Worm (Caenorhabditis elegans) whole organism, late embryonic: ENCODE measurements around the gene dmsr-3.

ENCODE experiments used
- K09A11.1 ChIP-seq: sonication (generic microtip); optimal IDR thresholded peaks from 2 replicates; lab custom pipeline; 2017; ENCODE audit warnings: antibody characterized with exemption, mild to moderate bottlenecking, missing genetic modification characterization, missing compliant biosample characterization; ENCODE audit not compliant: insufficient read depth
- dve-1 ChIP-seq: sonication (generic microtip); optimal IDR thresholded peaks from 2 replicates; lab custom pipeline; 2017; ENCODE audit warnings: antibody characterized with exemption, mild to moderate bottlenecking, missing genetic modification characterization, missing compliant biosample characterization
- eyg-1 ChIP-seq: sonication (generic microtip); optimal IDR thresholded peaks from 2 replicates; lab custom pipeline; 2016; ENCODE audit warnings: missing genotype, missing genetic modification characterization, missing compliant biosample characterization
- hlh-30 ChIP-seq: sonication (generic microtip); optimal IDR thresholded peaks from 2 replicates; lab custom pipeline; 2017; ENCODE audit warnings: antibody characterized with exemption, missing genetic modification characterization, missing compliant biosample characterization; ENCODE audit not compliant: insufficient read depth
- mec-3 ChIP-seq: sonication (generic microtip); optimal IDR thresholded peaks from 2 replicates; lab custom pipeline; 2016; ENCODE audit warnings: borderline replicate concordance, missing genetic modification characterization, missing compliant biosample characterization
- nhr-11 ChIP-seq: fragments of 150-350 bp; optimal IDR thresholded peaks from 2 replicates; lab custom pipeline; 2014; ENCODE audit warnings: missing biosample characterization, missing genetic modification characterization
- pat-9 ChIP-seq: fragments of 200-800 bp; sonication (Bioruptor generic); optimal IDR thresholded peaks from 2 replicates; lab custom pipeline; 2018; ENCODE audit warnings: mild to moderate bottlenecking, missing genetic modification characterization, moderate library complexity, missing compliant biosample characterization
- pax-1 ChIP-seq: fragments of 150-350 bp; optimal IDR thresholded peaks from 2 replicates; lab custom pipeline; 2014; ENCODE audit warnings: missing biosample characterization, missing genetic modification characterization
- pha-4 ChIP-seq: fragments of 150-350 bp; optimal IDR thresholded peaks from 2 replicates; lab custom pipeline; 2018; ENCODE audit warnings: missing biosample characterization, missing genetic modification reagents, missing genetic modification characterization
- pqm-1 ChIP-seq: sonication (generic microtip); optimal IDR thresholded peaks from 2 replicates; lab custom pipeline; 2016; ENCODE audit warnings: missing genetic modification characterization, missing compliant biosample characterization
- rnt-1 ChIP-seq: sonication (generic microtip); optimal IDR thresholded peaks from 2 replicates; lab custom pipeline; 2016; ENCODE audit warnings: missing genetic modification characterization, missing compliant biosample characterization

- TF ChIP-seq nhr-11 (no peak), pat-9 (tag; lab: Kevin White, UChicago) (no peak), pha-4 (tag; lab: Kevin White, UChicago) (no peak), hlh-30 (tag; lab: Kevin White, UChicago) (no peak), pqm-1 (tag; lab: Kevin White, UChicago) (no peak), mec-3 (tag; lab: Kevin White, UChicago) (no peak), K09A11.1 (no peak), pax-1 (no peak), dve-1 (no peak), rnt-1 (tag; lab: Kevin White, UChicago) (no peak), eyg-1 (no peak)
These were observed 11.8 kb upstream of the dmsr-3 start for ce11 chrII:13367784-13368183.
